Worm (Caenorhabditis elegans) whole organism, midembryonic: Measurements from ENCODE around the gene ZK1098.12.

Experiments used
- T22C8.4 ChIP-seq: fragments of 200-800 bp; sonication (Bioruptor generic); IDR thresholded peaks from 2 replicates; pipeline ENCODE4 v1.3.6; 2022; ENCODE audit warnings: missing genetic modification characterization, missing compliant biosample characterization
- flt-1 ChIP-seq: fragments of 200-800 bp; sonication (Bioruptor generic); IDR thresholded peaks from 2 replicates; pipeline ENCODE4 v1.3.6; 2022; ENCODE audit warnings: missing genetic modification characterization, missing compliant biosample characterization
- ztf-23 ChIP-seq: fragments of 200-800 bp; sonication (Bioruptor generic); IDR thresholded peaks from 2 replicates; pipeline ENCODE4 v1.3.6; 2022; ENCODE audit warnings: missing genetic modification reagents, missing genetic modification characterization, missing compliant biosample characterization
- ztf-29 ChIP-seq: fragments of 200-800 bp; sonication (Bioruptor generic); IDR thresholded peaks from 2 replicates; pipeline ENCODE4 v1.3.6; 2022; ENCODE audit warnings: missing genetic modification reagents, missing genetic modification characterization, missing compliant biosample characterization

- TF ChIP-seq T22C8.4 (GFP tag; lab: Robert Waterston, UW) (no peak), ztf-29 (no peak), ztf-23 (GFP tag; lab: Robert Waterston, UW) (no peak), flt-1 (GFP tag; lab: Robert Waterston, UW) (no peak)
These were observed 37.3 kb downstream of the ZK1098.12 start, which contains the start of gene C48B4.3 for ce11 chrIII:9582240-9582639.
